Worm (Caenorhabditis elegans) whole organism, L2 larva: ENCODE data around the gene C25E10.4.
A peak's percentile ranks its signal among the peaks of the same experiment; 100 is the strongest.

ENCODE experiments used
- C34F6.9 ChIP-seq: fragments of 150-350 bp; optimal IDR thresholded peaks from 2 replicates; lab custom pipeline; 2014; ENCODE audit warnings: missing biosample characterization, missing genetic modification characterization
- F13H6.1 ChIP-seq: sonication (generic microtip); optimal IDR thresholded peaks from 2 replicates; lab custom pipeline; 2016; ENCODE audit warnings: missing genetic modification characterization, missing compliant biosample characterization
- R02D3.7 ChIP-seq: fragments of 150-350 bp; optimal IDR thresholded peaks from 2 replicates; lab custom pipeline; 2014; ENCODE audit warnings: missing biosample characterization, missing genetic modification characterization
- Y55F3AM.14 ChIP-seq: fragments of 200-800 bp; sonication (Bioruptor generic); optimal IDR thresholded peaks from 2 replicates; lab custom pipeline; 2018; ENCODE audit warnings: mild to moderate bottlenecking, missing genetic modification characterization, missing compliant biosample characterization
- ZK546.5 ChIP-seq: sonication (generic microtip); optimal IDR thresholded peaks from 2 replicates; lab custom pipeline; 2017; ENCODE audit warnings: missing biosample characterization, missing genetic modification characterization
- alr-1 ChIP-seq: fragments of 150-350 bp; optimal IDR thresholded peaks from 2 replicates; lab custom pipeline; 2014; ENCODE audit warnings: missing biosample characterization, missing genetic modification characterization
- aly-2 ChIP-seq: fragments of 150-350 bp; optimal IDR thresholded peaks from 2 replicates; lab custom pipeline; 2014; ENCODE audit warnings: missing biosample characterization, missing genetic modification characterization
- ama-1 ChIP-seq: fragments of 150-350 bp; optimal IDR thresholded peaks from 2 replicates; lab custom pipeline; 2018; ENCODE audit warnings: inconsistent platforms
- blmp-1 ChIP-seq: sonication (generic microtip); optimal IDR thresholded peaks from 2 replicates; lab custom pipeline; 2017; ENCODE audit warnings: missing genetic modification characterization, mild to moderate bottlenecking, missing compliant biosample characterization, antibody characterized with exemption, moderate library complexity; ENCODE audit not compliant: insufficient read depth
- ceh-16 ChIP-seq: fragments of 150-350 bp; optimal IDR thresholded peaks from 2 replicates; lab custom pipeline; 2014; ENCODE audit warnings: missing biosample characterization, missing genetic modification characterization
- elt-1 ChIP-seq: fragments of 150-350 bp; optimal IDR thresholded peaks from 2 replicates; lab custom pipeline; 2014; ENCODE audit warnings: missing biosample characterization, missing genetic modification characterization
- elt-3 ChIP-seq: sonication (generic microtip); optimal IDR thresholded peaks from 2 replicates; lab custom pipeline; 2017; ENCODE audit warnings: missing biosample characterization, missing genetic modification characterization
- fos-1 ChIP-seq: fragments of 150-350 bp; optimal IDR thresholded peaks from 2 replicates; lab custom pipeline; 2014; ENCODE audit warnings: missing biosample characterization, missing genetic modification characterization
- gmeb-1 ChIP-seq: fragments of 150-350 bp; optimal IDR thresholded peaks from 2 replicates; lab custom pipeline; 2014; ENCODE audit warnings: missing biosample characterization, missing genetic modification characterization
- lin-39 ChIP-seq: fragments of 150-350 bp; optimal IDR thresholded peaks from 2 replicates; lab custom pipeline; 2014; ENCODE audit warnings: missing biosample characterization, missing genetic modification reagents, missing genetic modification characterization
- lsy-2 ChIP-seq, 2 experiments: fragments of 150-350 bp in 1 of 2; sonication (generic microtip) in 1 of 2; optimal IDR thresholded peaks; 2 replicates each; lab custom pipeline; 2014 to 2017; ENCODE audit warnings: missing biosample characterization in 2 of 2, missing genetic modification characterization in 2 of 2
- mab-5 ChIP-seq: fragments of 150-350 bp; optimal IDR thresholded peaks from 2 replicates; lab custom pipeline; 2014; ENCODE audit warnings: missing biosample characterization, missing genetic modification characterization
- nhr-10 ChIP-seq: sonication (generic microtip); optimal IDR thresholded peaks from 2 replicates; lab custom pipeline; 2017; ENCODE audit warnings: missing biosample characterization, missing genetic modification characterization
- nhr-11 ChIP-seq: fragments of 150-350 bp; optimal IDR thresholded peaks from 2 replicates; lab custom pipeline; 2014; ENCODE audit warnings: missing biosample characterization, missing genetic modification characterization
- nhr-12 ChIP-seq: fragments of 150-350 bp; optimal IDR thresholded peaks from 2 replicates; lab custom pipeline; 2014; ENCODE audit warnings: missing biosample characterization, missing genetic modification characterization
- nhr-129 ChIP-seq: fragments of 150-350 bp; optimal IDR thresholded peaks from 2 replicates; lab custom pipeline; 2014; ENCODE audit warnings: missing biosample characterization, missing genetic modification characterization
- nhr-21 ChIP-seq: fragments of 150-350 bp; optimal IDR thresholded peaks from 2 replicates; lab custom pipeline; 2014; ENCODE audit warnings: missing biosample characterization, missing genetic modification characterization
- nhr-23 ChIP-seq: fragments of 150-350 bp; optimal IDR thresholded peaks from 2 replicates; lab custom pipeline; 2014; ENCODE audit warnings: missing biosample characterization, missing genetic modification reagents, missing genetic modification characterization
- nhr-237 ChIP-seq: fragments of 150-350 bp; optimal IDR thresholded peaks from 2 replicates; lab custom pipeline; 2014; ENCODE audit warnings: missing biosample characterization, missing genetic modification characterization
- nhr-25 ChIP-seq: fragments of 150-350 bp; sonication (generic microtip); optimal IDR thresholded peaks from 3 replicates; lab custom pipeline; 2014; ENCODE audit warnings: missing biosample characterization, missing genetic modification characterization
- nhr-6 ChIP-seq: fragments of 150-350 bp; optimal IDR thresholded peaks from 2 replicates; lab custom pipeline; 2014; ENCODE audit warnings: missing biosample characterization, missing genetic modification characterization
- peb-1 ChIP-seq: fragments of 150-350 bp; optimal IDR thresholded peaks from 2 replicates; lab custom pipeline; 2014; ENCODE audit warnings: missing biosample characterization, missing genetic modification characterization
- skn-1 ChIP-seq: sonication (generic microtip); optimal IDR thresholded peaks from 2 replicates; lab custom pipeline; 2017; ENCODE audit warnings: missing biosample characterization, missing genetic modification characterization
- sma-3 ChIP-seq: sonication (generic microtip); optimal IDR thresholded peaks from 2 replicates; lab custom pipeline; 2016; ENCODE audit warnings: missing genetic modification reagents, missing genetic modification characterization, missing compliant biosample characterization
- sma-9 ChIP-seq, 2 experiments: fragments of 150-350 bp in 1 of 2; sonication (generic microtip) in 1 of 2; optimal IDR thresholded peaks; 2 replicates each; lab custom pipeline; 2014 to 2016; ENCODE audit warnings: missing genetic modification characterization in 2 of 2, mild to moderate bottlenecking in 1 of 2, missing biosample characterization in 1 of 2, missing compliant biosample characterization in 1 of 2, missing genetic modification reagents in 1 of 2, moderate library complexity in 1 of 2
- snpc-4 ChIP-seq: fragments of 150-350 bp; optimal IDR thresholded peaks from 2 replicates; lab custom pipeline; 2014; ENCODE audit warnings: missing biosample characterization, missing genetic modification characterization
- unc-39 ChIP-seq: fragments of 150-350 bp; optimal IDR thresholded peaks from 2 replicates; lab custom pipeline; 2014; ENCODE audit warnings: missing biosample characterization, missing genetic modification characterization
- unc-62 ChIP-seq: fragments of 150-350 bp; optimal IDR thresholded peaks from 2 replicates; lab custom pipeline; 2014; ENCODE audit warnings: missing biosample characterization, missing genetic modification reagents, missing genetic modification characterization
- ztf-1 ChIP-seq: fragments of 200-800 bp; sonication (Bioruptor generic); conservative IDR thresholded peaks from 2 replicates; pipeline ENCODE4 v1.3.6; 2022; ENCODE audit warnings: missing genetic modification characterization, missing compliant biosample characterization
- ztf-11 ChIP-seq: sonication (generic microtip); optimal IDR thresholded peaks from 2 replicates; lab custom pipeline; 2017; ENCODE audit warnings: missing biosample characterization, missing genetic modification characterization

Gene C25E10.4

ce11 chrV:9059468-9059867 lies 26.1 kb downstream of the C25E10.4 start, which contains the start of the genes C25E10.16 and C25E10.13:
TSS of gene C25E10.16 (minus strand) at chrV:9059568.
TSS of gene C25E10.13 (plus strand) at chrV:9059723.
- no peak for TF ChIP-seq ZK546.5 (tag; lab: Kevin White, UChicago)
- no peak for TF ChIP-seq lsy-2 (tag; optimal IDR thresholded peaks at IDR 0.05; lab: Kevin White, UChicago)
- TF ChIP-seq gmeb-1 = no peak
- TF ChIP-seq nhr-6 = no peak
- no peak for TF ChIP-seq ztf-11 (tag; lab: Kevin White, UChicago)
- no peak for TF ChIP-seq sma-3 (GFP tag; lab: Kevin White, UChicago)
- TF ChIP-seq elt-3 = no peak
- TF ChIP-seq ama-1 (lab: Kevin White, UChicago) = no peak
- TF ChIP-seq ztf-1 = no peak
- no peak for TF ChIP-seq alr-1 (tag; lab: Kevin White, UChicago)
- TF ChIP-seq snpc-4 (tag; lab: Kevin White, UChicago) = no peak
- no peak for TF ChIP-seq elt-1 (tag; lab: Kevin White, UChicago)
- no peak for TF ChIP-seq fos-1

- TF ChIP-seq nhr-129 (tag; lab: Kevin White, UChicago) (no peak), ztf-11 (tag; lab: Kevin White, UChicago) (no peak)
These were observed 29.0 kb downstream of the C25E10.4 start, which contains the start of gene C25E10.12 for ce11 chrV:9062341-9062740. TSS of gene C25E10.12 (minus strand) at chrV:9062441.

ce11 chrV:9063134-9063533 lies 29.8 kb downstream of the C25E10.4 start:
- TF ChIP-seq Y55F3AM.14 (GFP tag; lab: Kevin White, UChicago) = no peak
- no peak for TF ChIP-seq nhr-23
- TF ChIP-seq nhr-25 (tag; lab: Kevin White, UChicago) = peak; percentile 27

- TF ChIP-seq mab-5 (tag; lab: Kevin White, UChicago) (no peak), nhr-23 (no peak), nhr-12 (tag; lab: Kevin White, UChicago) (no peak), lin-39 (no peak), nhr-237 (no peak), ztf-1 (no peak), ZK546.5 (tag; lab: Kevin White, UChicago) (no peak), fos-1 (no peak), unc-62 (GFP tag; lab: Kevin White, UChicago) (no peak), snpc-4 (tag; lab: Kevin White, UChicago) (no peak), F13H6.1 (tag; lab: Kevin White, UChicago) (no peak), C34F6.9 (tag; lab: Kevin White, UChicago) (no peak), gmeb-1 (no peak), nhr-11 (tag; lab: Kevin White, UChicago) (no peak), lsy-2 (tag; optimal IDR thresholded peaks at IDR 0.05; lab: Kevin White, UChicago) (no peak), peb-1 (tag; lab: Kevin White, UChicago) (no peak), nhr-129 (tag; lab: Kevin White, UChicago) (no peak), Y55F3AM.14 (GFP tag; lab: Kevin White, UChicago) (no peak), alr-1 (tag; lab: Kevin White, UChicago) (no peak)
These were observed 31.6 kb downstream of the C25E10.4 start for ce11 chrV:9065001-9065400.

ce11 chrV:9065915-9066314 lies 32.5 kb downstream of the C25E10.4 start:
- TF ChIP-seq nhr-11 (tag; lab: Kevin White, UChicago) (no peak), ama-1 (lab: Kevin White, UChicago) (no peak), elt-1 (tag; lab: Kevin White, UChicago) (no peak), ceh-16 (tag; lab: Kevin White, UChicago) (peak; percentile 30), sma-9 (GFP tag; optimal IDR thresholded peaks at IDR 0.05; lab: Kevin White, UChicago) (peak; percentile 25), sma-9 (tag; optimal IDR thresholded peaks at IDR 0.05; lab: Kevin White, UChicago) (no peak), R02D3.7 (tag; lab: Kevin White, UChicago) (no peak), nhr-25 (tag; lab: Kevin White, UChicago) (peak; percentile 35), nhr-21 (no peak), aly-2 (tag; lab: Kevin White, UChicago) (no peak), ztf-11 (tag; lab: Kevin White, UChicago) (no peak), sma-3 (GFP tag; lab: Kevin White, UChicago) (no peak), fos-1 (no peak), skn-1 (tag; lab: Kevin White, UChicago) (no peak), lin-39 (no peak), nhr-129 (tag; lab: Kevin White, UChicago) (no peak), ZK546.5 (tag; lab: Kevin White, UChicago) (no peak), nhr-10 (no peak), blmp-1 (peak; percentile 61), alr-1 (tag; lab: Kevin White, UChicago) (no peak), unc-62 (GFP tag; lab: Kevin White, UChicago) (no peak), unc-39 (tag; lab: Kevin White, UChicago) (no peak)
- TF ChIP-seq, all 48 proteins: peak for 4
